Fruit fly (Drosophila melanogaster): ENCODE data around the gene Jon74E.

The Jon74E gene

dm6 chr3L:17557215-17557904 lies 8.4 kb upstream of the Jon74E start, which contains the start of gene CycT (continued):
- no peak for TF ChIP-seq maf-S (GFP tag; optimal IDR thresholded peaks at IDR 0.05)
- TF ChIP-seq CG31365 (tag; optimal IDR thresholded peaks at IDR 0.05): peak; percentile 71
- TF ChIP-seq Fer2 (tag; optimal IDR thresholded peaks at IDR 0.05): peak; percentile 8
- TF ChIP-seq gsb-n (tag; optimal IDR thresholded peaks at IDR 0.05): peak; percentile 18
- no peak for TF ChIP-seq CG11696 (GFP tag; IDR thresholded peaks at IDR 0.05)
- TF ChIP-seq CG3407 (GFP tag; optimal IDR thresholded peaks at IDR 0.05): peak; percentile 32
- peak; percentile 30 for TF ChIP-seq exex (tag; optimal IDR thresholded peaks at IDR 0.05)
- TF ChIP-seq Dll (GFP tag; IDR thresholded peaks at IDR 0.05; ENCODE audit: partially characterized antibody): peak; percentile 91
- TF ChIP-seq HHEX (GFP tag; optimal IDR thresholded peaks at IDR 0.05): peak; percentile 66
- TF ChIP-seq CG17361 (GFP tag; IDR thresholded peaks at IDR 0.05): peak; percentile 58; the same call in 2 of the 3 replicates
- peak; percentile 89; the same call in 1 of the 2 replicates for TF ChIP-seq CG42726 (GFP tag; IDR thresholded peaks at IDR 0.05; ENCODE audit: partially characterized antibody)
- peak; percentile 83 for TF ChIP-seq CG6765 (GFP tag; optimal IDR thresholded peaks at IDR 0.05)
- TF ChIP-seq fd64A (GFP tag; optimal IDR thresholded peaks at IDR 0.05): peak; percentile 39
- TF ChIP-seq CG3847 (GFP tag; IDR thresholded peaks at IDR 0.05): peak; percentile 58
- peak; percentile 92 for TF ChIP-seq BEAF-32 (GFP tag; optimal IDR thresholded peaks at IDR 0.05)
- TF ChIP-seq Scr (GFP tag; IDR thresholded peaks at IDR 0.05; ENCODE audit: partially characterized antibody): peak; percentile 88
- TF ChIP-seq slbo (GFP tag; IDR thresholded peaks at IDR 0.05): 0 out of 2 replicates have a peak, but pooled peaks have one; percentile 12
- peak; percentile 82 for TF ChIP-seq dm (GFP tag; optimal IDR thresholded peaks at IDR 0.05)
- TF ChIP-seq Myb (GFP tag; optimal IDR thresholded peaks at IDR 0.05): peak; percentile 83
- no peak for TF ChIP-seq eve (GFP tag; optimal IDR thresholded peaks at IDR 0.05)
- peak; percentile 50 for TF ChIP-seq unpg (GFP tag; optimal IDR thresholded peaks at IDR 0.05)
- no peak for TF ChIP-seq otp (GFP tag; IDR thresholded peaks at IDR 0.05)
- TF ChIP-seq CG15696 (tag; optimal IDR thresholded peaks at IDR 0.05): peak; percentile 9
- peak; percentile 94 for TF ChIP-seq Bgb (GFP tag; IDR thresholded peaks at IDR 0.05; ENCODE audit: partially characterized antibody)
- TF ChIP-seq sob (GFP tag; IDR thresholded peaks at IDR 0.05): peak; percentile 19; the same call in 1 of the 2 replicates
- TF ChIP-seq HLH3B (GFP tag; IDR thresholded peaks at IDR 0.05): no peak
- TF ChIP-seq nom (GFP tag; optimal IDR thresholded peaks at IDR 0.05): peak; percentile 79
- no peak for TF ChIP-seq en (GFP tag; optimal IDR thresholded peaks at IDR 0.05)
- TF ChIP-seq fd102C (GFP tag; optimal IDR thresholded peaks at IDR 0.05): no peak
- peak; percentile 27 for TF ChIP-seq Hsf (GFP tag; optimal IDR thresholded peaks at IDR 0.05)
- no peak for TF ChIP-seq org-1 (GFP tag; optimal IDR thresholded peaks at IDR 0.05)
- TF ChIP-seq Camta (GFP tag; optimal IDR thresholded peaks at IDR 0.05): peak; percentile 3
- TF ChIP-seq CG13894 (tag; optimal IDR thresholded peaks at IDR 0.05): peak; percentile 50
- TF ChIP-seq pita (GFP tag; optimal IDR thresholded peaks at IDR 0.05): no peak
- peak; percentile 95 for TF ChIP-seq sqz (GFP tag; optimal IDR thresholded peaks at IDR 0.05)
- TF ChIP-seq CG8478 (optimal IDR thresholded peaks at IDR 0.05): peak; percentile 85
- TF ChIP-seq CG10147 (GFP tag; optimal IDR thresholded peaks at IDR 0.05): peak; percentile 61
- TF ChIP-seq CG1603 (tag; optimal IDR thresholded peaks at IDR 0.05): peak; percentile 78
- no peak for TF ChIP-seq al (GFP tag; IDR thresholded peaks at IDR 0.05)
- TF ChIP-seq wdn (GFP tag; IDR thresholded peaks at IDR 0.05): 0 out of 2 replicates have a peak, but pooled peaks have one; percentile 17
- TF ChIP-seq CG16813 (GFP tag; IDR thresholded peaks at IDR 0.05; ENCODE audit: partially characterized antibody): peak; percentile 92
- TF ChIP-seq Hmx (GFP tag; optimal IDR thresholded peaks at IDR 0.05): no peak
- TF ChIP-seq CG11504 (tag; optimal IDR thresholded peaks at IDR 0.05): no peak
- peak; percentile 89 for TF ChIP-seq ato (GFP tag; IDR thresholded peaks at IDR 0.05; ENCODE audit: partially characterized antibody)
- no peak for TF ChIP-seq CG15073 (GFP tag; optimal IDR thresholded peaks at IDR 0.05)
- peak; percentile 23 for TF ChIP-seq CoRest (tag; optimal IDR thresholded peaks at IDR 0.05)
- TF ChIP-seq wek (GFP tag; optimal IDR thresholded peaks at IDR 0.05): peak; percentile 51
- no peak for TF ChIP-seq CG18599 (GFP tag; optimal IDR thresholded peaks at IDR 0.05)
- TF ChIP-seq dati (GFP tag; IDR thresholded peaks at IDR 0.05): no peak
